Worm (Caenorhabditis elegans) whole organism, L4 larva: ENCODE data around the gene H03G16.7.
A peak's percentile ranks its signal among the peaks of the same experiment; 100 is the strongest.

ENCODE experiments used
- D1046.2 ChIP-seq: fragments of 200-800 bp; sonication (Bioruptor generic); IDR thresholded peaks from 2 replicates; pipeline ENCODE4 v1.3.6; 2022; ENCODE audit warnings: missing genetic modification characterization, missing compliant biosample characterization
- F26F4.8 ChIP-seq: fragments of 200-800 bp; sonication (Bioruptor generic); conservative IDR thresholded peaks from 2 replicates; pipeline ENCODE4 v1.3.6; 2022; ENCODE audit warnings: missing genetic modification characterization, missing compliant biosample characterization
- F44E2.7 ChIP-seq: fragments of 200-800 bp; sonication (Bioruptor generic); IDR thresholded peaks from 2 replicates; pipeline ENCODE4 v2.1.2; 2022; ENCODE audit warnings: missing genetic modification characterization, missing compliant biosample characterization
- R02D3.7 ChIP-seq: fragments of 150-350 bp; sonication (generic microtip); optimal IDR thresholded peaks from 3 replicates; lab custom pipeline; 2014; ENCODE audit warnings: missing biosample characterization, missing genetic modification characterization
- T20F7.1 ChIP-seq: fragments of 200-800 bp; sonication (Bioruptor generic); optimal IDR thresholded peaks from 2 replicates; lab custom pipeline; 2018; ENCODE audit warnings: mild to moderate bottlenecking, missing genetic modification characterization, missing compliant biosample characterization
- T26A8.4 ChIP-seq: fragments of 200-800 bp; sonication (Bioruptor generic); IDR thresholded peaks from 2 replicates; pipeline ENCODE4 v1.3.6; 2022; ENCODE audit warnings: missing genetic modification characterization, missing compliant biosample characterization
- Y75B8A.6 ChIP-seq: fragments of 200-800 bp; sonication (Bioruptor generic); IDR thresholded peaks from 2 replicates; pipeline ENCODE4 v1.3.6; 2022; ENCODE audit warnings: missing genetic modification reagents, missing genetic modification characterization, missing compliant biosample characterization
- ZK546.5 ChIP-seq, 2 experiments: sonication (generic microtip); optimal IDR thresholded peaks; 2 replicates each; lab custom pipeline; 2017; ENCODE audit warnings: missing biosample characterization in 2 of 2, missing genetic modification characterization in 2 of 2
- aha-1 ChIP-seq: fragments of 150-350 bp; peaks from one replicate; lab custom pipeline; 2014; ENCODE audit warnings: missing biosample characterization, missing genetic modification characterization
- aly-2 ChIP-seq: sonication (generic microtip); optimal IDR thresholded peaks from 2 replicates; lab custom pipeline; 2018; ENCODE audit warnings: missing biosample characterization, missing genetic modification characterization
- ama-1 ChIP-seq: fragments of 150-350 bp; optimal IDR thresholded peaks from 2 replicates; lab custom pipeline; 2014; ENCODE audit warnings: inconsistent platforms, mixed read lengths
- ceh-20 ChIP-seq: fragments of 200-800 bp; sonication (Bioruptor generic); IDR thresholded peaks from 2 replicates; pipeline ENCODE4 v1.3.6; 2022; ENCODE audit warnings: missing genetic modification reagents, missing genetic modification characterization, missing compliant biosample characterization
- ceh-44 ChIP-seq: fragments of 200-800 bp; sonication (Bioruptor generic); IDR thresholded peaks from 2 replicates; pipeline ENCODE4 v1.3.6; 2022; ENCODE audit warnings: missing genetic modification reagents, missing genetic modification characterization, missing compliant biosample characterization
- ces-1 ChIP-seq: fragments of 150-350 bp; sonication (generic microtip); optimal IDR thresholded peaks from 4 replicates; lab custom pipeline; 2014; ENCODE audit warnings: missing biosample characterization, missing genetic modification reagents, missing genetic modification characterization
- cey-2 ChIP-seq: sonication (generic microtip); optimal IDR thresholded peaks from 3 replicates; lab custom pipeline; 2017; ENCODE audit warnings: missing genetic modification characterization, mild to moderate bottlenecking, missing compliant biosample characterization, antibody characterized with exemption, borderline replicate concordance; ENCODE audit not compliant: insufficient read depth
- ctbp-1 ChIP-seq: fragments of 200-800 bp; sonication (Bioruptor generic); IDR thresholded peaks from 2 replicates; pipeline ENCODE4 v1.3.6; 2022; ENCODE audit warnings: missing genetic modification reagents, missing genetic modification characterization, missing compliant biosample characterization
- daf-16 ChIP-seq, 3 experiments: sonication (generic microtip); optimal IDR thresholded peaks; 2 replicates each; lab custom pipeline; 2016 to 2017; ENCODE audit warnings: missing genetic modification characterization in 3 of 3, missing genetic modification reagents in 3 of 3, mild to moderate bottlenecking in 2 of 3, missing compliant biosample characterization in 2 of 3, missing biosample characterization in 1 of 3, moderate library complexity in 1 of 3
- daf-8 ChIP-seq: fragments of 200-800 bp; sonication (Bioruptor generic); IDR thresholded peaks from 2 replicates; pipeline ENCODE4 v1.3.6; 2022; ENCODE audit warnings: missing genetic modification characterization, missing compliant biosample characterization
- duxl-1 ChIP-seq: sonication (generic microtip); optimal IDR thresholded peaks from 2 replicates; lab custom pipeline; 2016; ENCODE audit warnings: mild to moderate bottlenecking, missing genetic modification characterization, moderate library complexity, missing compliant biosample characterization; ENCODE audit not compliant: poor library complexity
- dve-1 ChIP-seq: sonication (generic microtip); optimal IDR thresholded peaks from 2 replicates; lab custom pipeline; 2017; ENCODE audit warnings: antibody characterized with exemption, mild to moderate bottlenecking, missing genetic modification characterization, missing compliant biosample characterization; ENCODE audit not compliant: insufficient read depth
- egl-27 ChIP-seq: sonication (generic microtip); optimal IDR thresholded peaks from 3 replicates; lab custom pipeline; 2017; ENCODE audit warnings: missing biosample characterization, missing genetic modification reagents, missing genetic modification characterization
- egl-43 ChIP-seq: fragments of 200-800 bp; sonication (Bioruptor generic); IDR thresholded peaks from 2 replicates; pipeline ENCODE4 v1.3.6; 2022; ENCODE audit warnings: missing genetic modification reagents, missing genetic modification characterization, missing compliant biosample characterization
- fkh-10 ChIP-seq: fragments of 150-350 bp; optimal IDR thresholded peaks from 2 replicates; lab custom pipeline; 2014; ENCODE audit warnings: missing biosample characterization, missing genetic modification reagents, missing genetic modification characterization
- hlh-30 ChIP-seq: sonication (generic microtip); optimal IDR thresholded peaks from 2 replicates; lab custom pipeline; 2017; ENCODE audit warnings: antibody characterized with exemption, mild to moderate bottlenecking, missing genetic modification characterization, missing compliant biosample characterization; ENCODE audit not compliant: insufficient read depth
- jun-1 ChIP-seq: fragments of 150-350 bp; optimal IDR thresholded peaks from 2 replicates; lab custom pipeline; 2014; ENCODE audit warnings: missing biosample characterization, missing genetic modification reagents, missing genetic modification characterization
- lin-13 ChIP-seq: fragments of 150-350 bp; optimal IDR thresholded peaks from 2 replicates; lab custom pipeline; 2014; ENCODE audit warnings: missing biosample characterization, missing genetic modification reagents, missing genetic modification characterization
- lin-15B ChIP-seq: fragments of 150-350 bp; sonication (generic microtip); optimal IDR thresholded peaks from 3 replicates; lab custom pipeline; 2014; ENCODE audit warnings: missing biosample characterization, missing genetic modification characterization
- lin-29 ChIP-seq: fragments of 200-800 bp; sonication (Bioruptor generic); IDR thresholded peaks from 2 replicates; pipeline ENCODE4 v1.3.6; 2022; ENCODE audit warnings: missing genetic modification reagents, missing genetic modification characterization, missing compliant biosample characterization
- lin-38 ChIP-seq: fragments of 200-800 bp; sonication (Bioruptor generic); IDR thresholded peaks from 2 replicates; pipeline ENCODE4 v1.3.6; 2022; ENCODE audit warnings: missing genetic modification reagents, missing genetic modification characterization, missing compliant biosample characterization
- mep-1 ChIP-seq: fragments of 150-350 bp; sonication (generic microtip); optimal IDR thresholded peaks from 3 replicates; lab custom pipeline; 2014; ENCODE audit warnings: missing biosample characterization, missing genetic modification characterization
- mxl-3 ChIP-seq: fragments of 200-800 bp; sonication (Bioruptor generic); optimal IDR thresholded peaks from 2 replicates; lab custom pipeline; 2018; ENCODE audit warnings: mild to moderate bottlenecking, missing genetic modification characterization, missing compliant biosample characterization
- nhr-237 ChIP-seq: sonication (generic microtip); optimal IDR thresholded peaks from 2 replicates; lab custom pipeline; 2017; ENCODE audit warnings: missing biosample characterization, missing genetic modification characterization
- nhr-25 ChIP-seq: sonication (generic microtip); optimal IDR thresholded peaks from 2 replicates; lab custom pipeline; 2017; ENCODE audit warnings: missing genetic modification characterization, mild to moderate bottlenecking, missing compliant biosample characterization, antibody characterized with exemption, moderate library complexity, borderline replicate concordance; ENCODE audit not compliant: insufficient read depth
- nhr-28 ChIP-seq: fragments of 150-350 bp; optimal IDR thresholded peaks from 2 replicates; lab custom pipeline; 2014; ENCODE audit warnings: missing biosample characterization, missing genetic modification characterization
- nhr-41 ChIP-seq: fragments of 200-800 bp; sonication (Bioruptor generic); IDR thresholded peaks from 2 replicates; pipeline ENCODE4 v1.3.6; 2022; ENCODE audit warnings: missing genetic modification reagents, missing genetic modification characterization, missing compliant biosample characterization
- nhr-42 ChIP-seq: fragments of 200-800 bp; sonication (Bioruptor generic); IDR thresholded peaks from 2 replicates; pipeline ENCODE4 v1.3.6; 2022; ENCODE audit warnings: missing genetic modification characterization, missing compliant biosample characterization
- nhr-48 ChIP-seq: sonication (generic microtip); optimal IDR thresholded peaks from 2 replicates; lab custom pipeline; 2016; ENCODE audit warnings: mild to moderate bottlenecking, missing genetic modification characterization, missing compliant biosample characterization
- nhr-76 ChIP-seq: fragments of 150-350 bp; optimal IDR thresholded peaks from 2 replicates; lab custom pipeline; 2014; ENCODE audit warnings: missing biosample characterization, missing genetic modification characterization
- pha-4 ChIP-seq, 2 experiments: fragments of 150-350 bp in 1 of 2; fragments of 200-800 bp in 1 of 2; sonication (Bioruptor generic) in 1 of 2; IDR thresholded peaks in 1 of 2; optimal IDR thresholded peaks in 1 of 2; 2 replicates each; pipeline versions ENCODE4 v1.3.6 to Lab custom; 2014 to 2022; ENCODE audit warnings: missing genetic modification characterization in 2 of 2, missing genetic modification reagents in 2 of 2, missing biosample characterization in 1 of 2, missing compliant biosample characterization in 1 of 2
- php-3 ChIP-seq: fragments of 200-800 bp; sonication (Bioruptor generic); IDR thresholded peaks from 2 replicates; pipeline ENCODE4 v1.3.6; 2022; ENCODE audit warnings: missing genetic modification reagents, missing genetic modification characterization, missing compliant biosample characterization
- sdz-12 ChIP-seq: fragments of 200-800 bp; sonication (Bioruptor generic); optimal IDR thresholded peaks from 2 replicates; lab custom pipeline; 2018; ENCODE audit warnings: mild to moderate bottlenecking, missing genetic modification characterization, missing compliant biosample characterization
- set-16 ChIP-seq: fragments of 200-800 bp; sonication (Bioruptor generic); IDR thresholded peaks from 2 replicates; pipeline ENCODE4 v1.3.6; 2022; ENCODE audit warnings: missing genetic modification reagents, missing genetic modification characterization, missing compliant biosample characterization
- tag-97 ChIP-seq: fragments of 200-800 bp; sonication (Bioruptor generic); IDR thresholded peaks from 2 replicates; pipeline ENCODE4 v1.3.6; 2022; ENCODE audit warnings: missing genetic modification characterization, missing compliant biosample characterization
- unc-62 ChIP-seq, 3 experiments: fragments of 150-350 bp in 1 of 3; sonication (generic microtip); optimal IDR thresholded peaks in 2 of 3; peaks in 1 of 3; 1 replicate in 1 of 3; 2 replicates in 2 of 3; lab custom pipeline; 2014 to 2017; ENCODE audit warnings: missing biosample characterization in 3 of 3, missing genetic modification characterization in 3 of 3, missing genetic modification reagents in 3 of 3, missing genotype in 1 of 3
- zfp-2 ChIP-seq: sonication (generic microtip); optimal IDR thresholded peaks from 2 replicates; lab custom pipeline; 2016; ENCODE audit warnings: mild to moderate bottlenecking, missing genetic modification characterization, missing compliant biosample characterization
- zfp-3 ChIP-seq: fragments of 200-800 bp; sonication (Bioruptor generic); conservative IDR thresholded peaks from 2 replicates; pipeline ENCODE4 v1.3.6; 2022; ENCODE audit warnings: missing genetic modification reagents, missing genetic modification characterization, missing compliant biosample characterization
- zip-11 ChIP-seq: fragments of 200-800 bp; sonication (Bioruptor generic); IDR thresholded peaks from 2 replicates; pipeline ENCODE4 v1.3.6; 2022; ENCODE audit warnings: missing genetic modification characterization, missing compliant biosample characterization
- zip-2 ChIP-seq: fragments of 150-350 bp; optimal IDR thresholded peaks from 2 replicates; lab custom pipeline; 2014; ENCODE audit warnings: missing biosample characterization, missing genetic modification characterization
- ztf-11 ChIP-seq: fragments of 150-350 bp; optimal IDR thresholded peaks from 2 replicates; lab custom pipeline; 2014; ENCODE audit warnings: missing biosample characterization, missing genetic modification characterization

H03G16.7 gene

ce11 chrX:15076042-15076565 lies 20.3 kb upstream of the H03G16.7 start, which contains the start of the genes H40L08.3 and H40L08.9 (continued):
- TF ChIP-seq nhr-42 (GFP tag; lab: Robert Waterston, UW): no peak
- TF ChIP-seq aha-1 (tag; lab: Kevin White, UChicago): no peak
- TF ChIP-seq zfp-2 (tag; lab: Kevin White, UChicago): no peak
- TF ChIP-seq nhr-76 (tag; lab: Kevin White, UChicago): no peak
- peak; percentile 46; the same call in 1 of the 2 replicates for TF ChIP-seq php-3 (GFP tag; lab: Robert Waterston, UW)
- no peak for TF ChIP-seq egl-27
- TF ChIP-seq T20F7.1 (GFP tag; lab: Kevin White, UChicago): no peak
- TF ChIP-seq nhr-41 (GFP tag; lab: Robert Waterston, UW): no peak
- peak; percentile 56 for TF ChIP-seq nhr-25 (tag; lab: Kevin White, UChicago)
- TF ChIP-seq zfp-3 (GFP tag; lab: Robert Waterston, UW): no peak
- peak; percentile 98 for TF ChIP-seq ama-1 (lab: Kevin White, UChicago)
- TF ChIP-seq ztf-11 (tag; lab: Kevin White, UChicago): no peak
- peak; percentile 72 for TF ChIP-seq T26A8.4
- no peak for TF ChIP-seq tag-97 (GFP tag; lab: Robert Waterston, UW)
- TF ChIP-seq ctbp-1 (GFP tag; lab: Robert Waterston, UW): no peak
- no peak for TF ChIP-seq set-16
- TF ChIP-seq R02D3.7 (tag; lab: Kevin White, UChicago): no peak
- peak; percentile 9 for TF ChIP-seq nhr-28 (tag; lab: Kevin White, UChicago)
- TF ChIP-seq jun-1 (tag; lab: Kevin White, UChicago): no peak
- TF ChIP-seq unc-62 (GFP tag; optimal IDR thresholded peaks at IDR 0.05 in 1 of 2; lab: Kevin White, UChicago): peak in 1 of 2 experiments; percentile 97
- no peak for TF ChIP-seq unc-62 (tag; optimal IDR thresholded peaks at IDR 0.05; lab: Kevin White, UChicago)
- TF ChIP-seq daf-16 (GFP tag; optimal IDR thresholded peaks at IDR 0.05; lab: Kevin White, UChicago): no peak
- TF ChIP-seq daf-16 (tag; optimal IDR thresholded peaks at IDR 0.05; lab: Kevin White, UChicago): no peak
- TF ChIP-seq mep-1: no peak
- no peak for TF ChIP-seq duxl-1 (tag; lab: Kevin White, UChicago)
- TF ChIP-seq lin-38 (GFP tag; lab: Robert Waterston, UW): 0 out of 2 replicates have a peak, but pooled peaks have one; percentile 5
- TF ChIP-seq F44E2.7: no peak
- TF ChIP-seq zip-11 (GFP tag; lab: Robert Waterston, UW): no peak
- no peak for TF ChIP-seq ceh-44 (GFP tag; lab: Robert Waterston, UW)
- TF ChIP-seq daf-8 (GFP tag; lab: Robert Waterston, UW): no peak
- TF ChIP-seq ZK546.5 (tag; optimal IDR thresholded peaks at IDR 0.05; lab: Kevin White, UChicago): no peak
- no peak for TF ChIP-seq D1046.2
- no peak for TF ChIP-seq hlh-30
- TF ChIP-seq lin-29 (GFP tag; lab: Robert Waterston, UW): no peak
- TF ChIP-seq ces-1 (GFP tag; lab: Kevin White, UChicago): no peak
- 0 out of 2 replicates have a peak, but pooled peaks have one; percentile 4 for TF ChIP-seq Y75B8A.6 (GFP tag; lab: Robert Waterston, UW)
- no peak for TF ChIP-seq ceh-20 (GFP tag; lab: Robert Waterston, UW)
- no peak for TF ChIP-seq nhr-48
- no peak for TF ChIP-seq egl-43 (GFP tag; lab: Robert Waterston, UW)
- TF ChIP-seq fkh-10 (GFP tag; lab: Kevin White, UChicago): no peak
- TF ChIP-seq lin-15B (tag; lab: Kevin White, UChicago): no peak
- TF ChIP-seq aly-2 (tag; lab: Kevin White, UChicago): no peak
- TF ChIP-seq pha-4 (GFP tag; IDR thresholded peaks at IDR 0.05; lab: Robert Waterston, UW): no peak
- TF ChIP-seq pha-4 (tag; optimal IDR thresholded peaks at IDR 0.05; lab: Kevin White, UChicago): no peak
- TF ChIP-seq sdz-12: peak; percentile 57
- no peak for TF ChIP-seq dve-1 (tag; lab: Kevin White, UChicago)
- no peak for TF ChIP-seq F26F4.8 (GFP tag; lab: Robert Waterston, UW)
- no peak for TF ChIP-seq cey-2 (tag; lab: Kevin White, UChicago)
- no peak for TF ChIP-seq lin-13 (GFP tag; lab: Kevin White, UChicago)
- no peak for TF ChIP-seq zip-2 (tag; lab: Kevin White, UChicago)
- TF ChIP-seq mxl-3 (GFP tag; lab: Kevin White, UChicago): no peak
- TF ChIP-seq nhr-237: no peak
